Fruit fly (Drosophila melanogaster): ENCODE measurements around the gene Nhe1.

The Nhe1 gene

dm6 chr2L:117750-118149 is 11.2 kb upstream of the Nhe1 start (continued):
- TF ChIP-seq vfl (GFP tag; optimal IDR thresholded peaks at IDR 0.05) (no peak), CG12769 (tag; optimal IDR thresholded peaks at IDR 0.05) (peak; percentile 28), CG1024 (GFP tag; IDR thresholded peaks at IDR 0.05) (no peak), Ada2b (GFP tag; IDR thresholded peaks at IDR 0.05) (no peak), CG10147 (GFP tag; optimal IDR thresholded peaks at IDR 0.05) (no peak), bsh (GFP tag; optimal IDR thresholded peaks at IDR 0.05) (peak in 1 of 2 experiments; percentile 33), CG17802 (tag; optimal IDR thresholded peaks at IDR 0.05) (no peak), CG17568 (GFP tag; optimal IDR thresholded peaks at IDR 0.05) (peak; percentile 8), CG9797 (GFP tag; optimal IDR thresholded peaks at IDR 0.05) (no peak), CG32532 (GFP tag; IDR thresholded peaks at IDR 0.05) (no peak), chinmo (GFP tag; IDR thresholded peaks at IDR 0.05; ENCODE audit: partially characterized antibody) (no peak), gem (tag; optimal IDR thresholded peaks at IDR 0.05) (peak; percentile 9), CG34376 (GFP tag; optimal IDR thresholded peaks at IDR 0.05) (peak; percentile 16), dmrt11E (tag; optimal IDR thresholded peaks at IDR 0.05) (no peak), nmo (GFP tag; optimal IDR thresholded peaks at IDR 0.05) (no peak), Hey (tag; optimal IDR thresholded peaks at IDR 0.05) (peak; percentile 13), Fer2 (tag; optimal IDR thresholded peaks at IDR 0.05) (no peak), CG6175 (GFP tag; IDR thresholded peaks at IDR 0.05) (no peak), sens-2 (GFP tag; IDR thresholded peaks at IDR 0.05) (no peak), lab (GFP tag; optimal IDR thresholded peaks at IDR 0.05) (peak; percentile 82), Bdp1 (GFP tag; optimal IDR thresholded peaks at IDR 0.05) (peak; percentile 15), pfk (GFP tag; optimal IDR thresholded peaks at IDR 0.05) (peak; percentile 32), nerfin-1 (tag; optimal IDR thresholded peaks at IDR 0.05) (no peak), CG15601 (tag; optimal IDR thresholded peaks at IDR 0.05) (peak; percentile 57), NFAT (GFP tag; IDR thresholded peaks at IDR 0.05) (no peak), cad (GFP tag; optimal IDR thresholded peaks at IDR 0.05) (no peak), CG7556 (GFP tag; optimal IDR thresholded peaks at IDR 0.05) (no peak), CG2129 (GFP tag; IDR thresholded peaks at IDR 0.05; ENCODE audit: partially characterized antibody) (no peak), crol (GFP tag; IDR thresholded peaks at IDR 0.05) (no peak), CG31388 (GFP tag; optimal IDR thresholded peaks at IDR 0.05) (no peak), CG12071 (GFP tag; optimal IDR thresholded peaks at IDR 0.05) (peak; percentile 67), exex (tag; optimal IDR thresholded peaks at IDR 0.05) (peak; percentile 11), grn (GFP tag; optimal IDR thresholded peaks at IDR 0.05) (no peak), CG7786 (GFP tag; optimal IDR thresholded peaks at IDR 0.05) (no peak), CG6254 (GFP tag; optimal IDR thresholded peaks at IDR 0.05) (no peak), CG4282 (GFP tag; optimal IDR thresholded peaks at IDR 0.05) (no peak), CG10959 (GFP tag; IDR thresholded peaks at IDR 0.05) (no peak), CG1603 (tag; optimal IDR thresholded peaks at IDR 0.05) (peak; percentile 14), dysf (GFP tag; IDR thresholded peaks at IDR 0.05) (no peak), CG15696 (tag; optimal IDR thresholded peaks at IDR 0.05) (no peak), CG6765 (GFP tag; optimal IDR thresholded peaks at IDR 0.05) (peak; percentile 31), CG11504 (tag; optimal IDR thresholded peaks at IDR 0.05) (no peak), CG2678 (tag; optimal IDR thresholded peaks at IDR 0.05) (peak; percentile 58), NfI (GFP tag; optimal IDR thresholded peaks at IDR 0.05) (peak; percentile 13), MTF-1 (GFP tag; optimal IDR thresholded peaks at IDR 0.05; ENCODE audit: borderline replicate concordance) (peak; percentile 53), HmgZ (tag; optimal IDR thresholded peaks at IDR 0.05) (peak; percentile 14), CG14710 (tag; optimal IDR thresholded peaks at IDR 0.05) (peak; percentile 6), seq (GFP tag; IDR thresholded peaks at IDR 0.05) (peak; percentile 28; the same call in 1 of the 2 replicates)

Measured in whole organism, embryonic.